Worm (Caenorhabditis elegans) whole organism, L1 larva: Measurements from ENCODE around the gene F07C3.16.

Source experiments
- C04F5.9 ChIP-seq: sonication (generic microtip); optimal IDR thresholded peaks from 2 replicates; lab custom pipeline; 2016; ENCODE audit warnings: missing genetic modification characterization, missing compliant biosample characterization
- C16A3.4 ChIP-seq: fragments of 150-350 bp; optimal IDR thresholded peaks from 2 replicates; lab custom pipeline; 2014; ENCODE audit warnings: missing biosample characterization, missing genetic modification characterization
- F16B12.6 ChIP-seq: fragments of 150-350 bp; optimal IDR thresholded peaks from 2 replicates; lab custom pipeline; 2014; ENCODE audit warnings: missing biosample characterization, missing genetic modification characterization
- Y116A8C.19 ChIP-seq: sonication (generic microtip); optimal IDR thresholded peaks from 2 replicates; lab custom pipeline; 2016; ENCODE audit warnings: missing compliant biosample characterization, missing genetic modification characterization, borderline replicate concordance
- aha-1 ChIP-seq: fragments of 150-350 bp; optimal IDR thresholded peaks from 2 replicates; lab custom pipeline; 2014; ENCODE audit warnings: missing biosample characterization, missing genetic modification characterization
- aly-2 ChIP-seq: fragments of 150-350 bp; optimal IDR thresholded peaks from 2 replicates; lab custom pipeline; 2014; ENCODE audit warnings: missing biosample characterization, missing genetic modification characterization
- ama-1 ChIP-seq: fragments of 150-350 bp; optimal IDR thresholded peaks from 2 replicates; lab custom pipeline; 2014
- blmp-1 ChIP-seq: fragments of 150-350 bp; optimal IDR thresholded peaks from 2 replicates; lab custom pipeline; 2014; ENCODE audit warnings: missing biosample characterization, missing genetic modification characterization
- ceh-82 ChIP-seq, 3 experiments: fragments of 150-350 bp in 1 of 3; sonication (generic microtip) in 2 of 3; optimal IDR thresholded peaks; 2 replicates each; lab custom pipeline; 2014 to 2017; ENCODE audit warnings: missing biosample characterization in 3 of 3, missing genetic modification characterization in 3 of 3
- ceh-88 ChIP-seq: fragments of 200-800 bp; sonication (Bioruptor generic); IDR thresholded peaks from 2 replicates; pipeline ENCODE4 v1.3.6; 2022; ENCODE audit warnings: missing genetic modification characterization, missing compliant biosample characterization
- ces-1 ChIP-seq: fragments of 150-350 bp; optimal IDR thresholded peaks from 2 replicates; lab custom pipeline; 2014; ENCODE audit warnings: missing biosample characterization, missing genetic modification reagents, missing genetic modification characterization
- dpl-1 ChIP-seq, 3 experiments: fragments of 150-350 bp in 2 of 3; sonication (generic microtip) in 1 of 3; optimal IDR thresholded peaks; 2 replicates each; lab custom pipeline; 2014 to 2017; ENCODE audit warnings: missing biosample characterization in 3 of 3, missing genetic modification characterization in 3 of 3, missing genetic modification reagents in 3 of 3
- elt-3 ChIP-seq, 6 experiments: fragments of 150-350 bp in 1 of 6; sonication (generic microtip); optimal IDR thresholded peaks; 2 replicates each; lab custom pipeline; 2017 to 2018; ENCODE audit warnings: missing biosample characterization in 6 of 6, missing genetic modification characterization in 6 of 6, inconsistent platforms in 1 of 6
- fkh-4 ChIP-seq: sonication (generic microtip); optimal IDR thresholded peaks from 2 replicates; lab custom pipeline; 2016; ENCODE audit warnings: missing compliant biosample characterization, missing genetic modification characterization, borderline replicate concordance
- hlh-17 ChIP-seq: fragments of 200-800 bp; sonication (Bioruptor generic); optimal IDR thresholded peaks from 2 replicates; lab custom pipeline; 2018; ENCODE audit warnings: missing genetic modification characterization, mild to moderate bottlenecking, missing compliant biosample characterization, moderate library complexity, borderline replicate concordance
- lin-13 ChIP-seq: fragments of 150-350 bp; optimal IDR thresholded peaks from 2 replicates; lab custom pipeline; 2014; ENCODE audit warnings: missing biosample characterization, missing genetic modification reagents, missing genetic modification characterization
- lin-14 ChIP-seq: fragments of 200-800 bp; sonication (Bioruptor generic); optimal IDR thresholded peaks from 2 replicates; lab custom pipeline; 2018; ENCODE audit warnings: mild to moderate bottlenecking, missing genetic modification characterization, moderate library complexity, missing compliant biosample characterization
- lin-35 ChIP-seq, 2 experiments: fragments of 150-350 bp; optimal IDR thresholded peaks; 2 replicates each; lab custom pipeline; 2014; ENCODE audit warnings: missing biosample characterization in 2 of 2, missing genetic modification characterization in 2 of 2, missing genetic modification reagents in 2 of 2
- lir-3 ChIP-seq: sonication (generic microtip); optimal IDR thresholded peaks from 2 replicates; lab custom pipeline; 2016; ENCODE audit warnings: mild to moderate bottlenecking, missing genetic modification characterization, moderate library complexity, missing compliant biosample characterization; ENCODE audit not compliant: poor library complexity
- lsy-2 ChIP-seq, 2 experiments: fragments of 150-350 bp; optimal IDR thresholded peaks; 2 replicates each; lab custom pipeline; 2014; ENCODE audit warnings: missing biosample characterization in 2 of 2, missing genetic modification characterization in 2 of 2
- mep-1 ChIP-seq: fragments of 150-350 bp; optimal IDR thresholded peaks from 2 replicates; lab custom pipeline; 2014; ENCODE audit warnings: missing biosample characterization, missing genetic modification characterization
- nhr-19 ChIP-seq: fragments of 200-800 bp; sonication (Bioruptor generic); conservative IDR thresholded peaks from 2 replicates; pipeline ENCODE4 v1.3.6; 2022; ENCODE audit warnings: missing genetic modification characterization, missing compliant biosample characterization
- nhr-47 ChIP-seq: sonication (generic microtip); optimal IDR thresholded peaks from 2 replicates; lab custom pipeline; 2016; ENCODE audit warnings: mild to moderate bottlenecking, missing genetic modification characterization, moderate library complexity, missing compliant biosample characterization
- nhr-71 ChIP-seq: sonication (generic microtip); optimal IDR thresholded peaks from 2 replicates; lab custom pipeline; 2016; ENCODE audit warnings: mild to moderate bottlenecking, missing genetic modification characterization, moderate library complexity, missing compliant biosample characterization
- nhr-77 ChIP-seq: fragments of 150-350 bp; optimal IDR thresholded peaks from 2 replicates; lab custom pipeline; 2014; ENCODE audit warnings: missing biosample characterization, missing genetic modification characterization
- nhr-85 ChIP-seq: sonication (generic microtip); peaks from one replicate; lab custom pipeline; 2016; ENCODE audit warnings: missing genetic modification characterization, inconsistent platforms, missing compliant biosample characterization
- rnt-1 ChIP-seq: sonication (generic microtip); optimal IDR thresholded peaks from 2 replicates; lab custom pipeline; 2016; ENCODE audit warnings: mild to moderate bottlenecking, missing genetic modification characterization, moderate library complexity, missing compliant biosample characterization
- snu-23 ChIP-seq: sonication (generic microtip); optimal IDR thresholded peaks from 2 replicates; lab custom pipeline; 2016; ENCODE audit warnings: missing genetic modification characterization, missing compliant biosample characterization
- sptf-1 ChIP-seq: fragments of 150-350 bp; optimal IDR thresholded peaks from 2 replicates; lab custom pipeline; 2014; ENCODE audit warnings: missing biosample characterization, missing genetic modification characterization
- tlp-1 ChIP-seq: fragments of 150-350 bp; optimal IDR thresholded peaks from 2 replicates; lab custom pipeline; 2014; ENCODE audit warnings: missing biosample characterization, missing genetic modification characterization
- unc-130 ChIP-seq: fragments of 150-350 bp; optimal IDR thresholded peaks from 2 replicates; lab custom pipeline; 2017; ENCODE audit warnings: missing biosample characterization, missing genetic modification characterization, inconsistent platforms
- unc-62 ChIP-seq: fragments of 150-350 bp; optimal IDR thresholded peaks from 2 replicates; lab custom pipeline; 2014; ENCODE audit warnings: missing biosample characterization, missing genetic modification reagents, missing genetic modification characterization
- xbp-1 ChIP-seq: sonication (generic microtip); optimal IDR thresholded peaks from 2 replicates; lab custom pipeline; 2016; ENCODE audit warnings: missing genetic modification characterization, missing compliant biosample characterization
- zag-1 ChIP-seq: fragments of 150-350 bp; optimal IDR thresholded peaks from 2 replicates; lab custom pipeline; 2014; ENCODE audit warnings: missing biosample characterization, missing genetic modification characterization
- zip-4 ChIP-seq: fragments of 200-800 bp; sonication (Bioruptor generic); optimal IDR thresholded peaks from 2 replicates; lab custom pipeline; 2018; ENCODE audit warnings: mild to moderate bottlenecking, missing genetic modification characterization, moderate library complexity, missing compliant biosample characterization
- ztf-11 ChIP-seq, 2 experiments: sonication (generic microtip); optimal IDR thresholded peaks; 2 replicates each; lab custom pipeline; 2016 to 2017; ENCODE audit warnings: missing genetic modification characterization in 2 of 2, missing biosample characterization in 1 of 2, missing compliant biosample characterization in 1 of 2

F07C3.16 gene

DNA sequence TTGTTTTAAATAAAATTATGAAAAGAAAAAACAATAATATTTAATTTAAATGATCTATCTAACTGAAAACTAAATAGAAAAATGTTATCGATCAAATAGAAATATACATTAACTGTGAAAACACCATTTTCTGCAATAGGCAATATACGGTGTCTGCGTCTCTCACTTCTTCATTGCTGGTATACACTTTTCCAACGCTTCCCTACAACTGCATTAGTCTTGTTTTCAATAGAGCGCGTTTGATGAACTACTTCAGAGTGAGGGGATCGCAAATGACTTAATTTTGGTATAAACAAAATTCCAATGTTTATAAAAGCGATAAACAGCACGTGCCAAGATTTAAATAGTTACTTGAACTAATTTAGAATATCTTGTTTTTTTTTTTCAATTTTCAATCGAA lies 44.9 kb downstream of the F07C3.16 start (continued):
- TF ChIP-seq hlh-17 (GFP tag; lab: Kevin White, UChicago) (no peak), nhr-77 (tag; lab: Kevin White, UChicago) (no peak), F16B12.6 (tag; lab: Kevin White, UChicago) (no peak), blmp-1 (tag; lab: Kevin White, UChicago) (peak; percentile 70), lin-35 (GFP tag; optimal IDR thresholded peaks at IDR 0.05; lab: Kevin White, UChicago) (peak; percentile 66 to 84), ama-1 (lab: Kevin White, UChicago) (no peak), lir-3 (tag; lab: Kevin White, UChicago) (peak; percentile 28), ceh-82 (tag; optimal IDR thresholded peaks at IDR 0.05; lab: Kevin White, UChicago) (peak in 2 of 3 experiments; percentile 18 to 72), unc-130 (no peak), fkh-4 (tag; lab: Kevin White, UChicago) (no peak), xbp-1 (tag; lab: Kevin White, UChicago) (peak; percentile 23), zip-4 (GFP tag; lab: Kevin White, UChicago) (no peak), ceh-88 (GFP tag; lab: Robert Waterston, UW) (no peak), nhr-71 (tag; lab: Kevin White, UChicago) (peak; percentile 59), ces-1 (GFP tag; lab: Kevin White, UChicago) (no peak), aha-1 (tag; lab: Kevin White, UChicago) (no peak), C04F5.9 (no peak), nhr-85 (peak; percentile 23), C16A3.4 (peak; percentile 73), sptf-1 (no peak), nhr-19 (no peak), unc-62 (GFP tag; lab: Kevin White, UChicago) (no peak), Y116A8C.19 (tag; lab: Kevin White, UChicago) (no peak), elt-3 (tag; optimal IDR thresholded peaks at IDR 0.05; lab: Kevin White, UChicago) (peak in 1 of 6 experiments; percentile 48), snu-23 (peak; percentile 73), dpl-1 (GFP tag; optimal IDR thresholded peaks at IDR 0.05; lab: Kevin White, UChicago) (peak; percentile 36 to 75 (median 41)), lsy-2 (tag; optimal IDR thresholded peaks at IDR 0.05; lab: Kevin White, UChicago) (peak; percentile 48 to 84), tlp-1 (tag; lab: Kevin White, UChicago) (no peak), zag-1 (tag; lab: Kevin White, UChicago) (no peak), lin-13 (GFP tag; lab: Kevin White, UChicago) (peak; percentile 44), rnt-1 (peak; percentile 36)
- TF ChIP-seq, all 84 proteins: peak for 27

DNA sequence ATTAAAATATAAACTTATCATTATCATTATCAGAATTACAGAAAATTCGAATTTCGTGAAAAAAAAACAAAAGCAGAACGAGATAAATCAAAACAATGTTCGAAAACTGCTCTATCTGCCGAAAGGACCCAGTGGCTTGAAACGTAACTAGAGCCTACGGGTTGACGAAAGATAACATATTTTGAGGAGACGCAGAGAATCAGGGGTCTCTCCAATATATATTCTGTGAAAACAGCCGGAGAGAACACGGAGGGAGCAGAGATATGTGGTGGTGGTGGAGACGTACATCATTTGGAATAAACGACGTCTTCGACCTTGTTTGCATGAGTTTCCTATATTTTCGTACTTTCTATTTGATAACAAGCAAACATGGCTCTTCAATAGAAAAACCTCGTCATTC lies 48.5 kb downstream of the F07C3.16 start:
- TF ChIP-seq ztf-11 (tag; optimal IDR thresholded peaks at IDR 0.05; lab: Kevin White, UChicago), result no peak
- peak; percentile 2 for TF ChIP-seq blmp-1 (tag; lab: Kevin White, UChicago)
- peak; percentile 1 for TF ChIP-seq snu-23
- TF ChIP-seq dpl-1 (GFP tag; optimal IDR thresholded peaks at IDR 0.05; lab: Kevin White, UChicago), result no peak
- TF ChIP-seq nhr-71 (tag; lab: Kevin White, UChicago), result peak; percentile 20
- peak in 1 of 2 experiments; percentile 19 for TF ChIP-seq lsy-2 (tag; optimal IDR thresholded peaks at IDR 0.05; lab: Kevin White, UChicago)
- no peak for TF ChIP-seq mep-1 (tag; lab: Kevin White, UChicago)
- TF ChIP-seq lin-14 (GFP tag; lab: Kevin White, UChicago), result peak; percentile 55
- TF ChIP-seq nhr-47, result peak; percentile 11

DNA sequence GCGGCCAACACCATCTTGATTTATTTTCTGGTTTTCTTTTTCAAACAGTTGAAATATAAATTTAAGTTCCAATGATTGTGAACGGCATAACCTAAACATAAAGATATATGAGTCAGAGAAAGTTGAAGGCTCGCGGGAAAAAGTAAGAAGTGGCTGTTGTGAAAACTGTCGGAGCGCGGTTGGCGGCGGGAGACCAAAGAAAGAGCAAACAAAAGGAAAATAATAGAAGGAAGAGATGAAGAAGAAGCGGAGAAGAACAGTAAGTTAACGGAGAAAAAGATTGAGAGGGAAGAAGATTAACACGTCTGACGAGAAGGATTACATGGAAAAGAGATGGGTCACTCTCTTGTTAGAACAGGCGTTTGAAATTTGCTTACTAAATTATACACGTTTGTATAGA lies 50.0 kb downstream of the F07C3.16 start, which contains the start of gene inx-10:
Gene inx-10, minus strand, starts transcription at position 101 of the 400 bp plus-strand sequence.
- no peak for TF ChIP-seq aly-2 (tag; lab: Kevin White, UChicago)
- TF ChIP-seq C16A3.4, result no peak
- no peak for TF ChIP-seq lsy-2 (tag; optimal IDR thresholded peaks at IDR 0.05; lab: Kevin White, UChicago)
